Fruit fly (Drosophila melanogaster) whole organism, larva: Measurements from ENCODE around the gene SP.

Experiments
- noc ChIP-seq: fragments of 200-800 bp; sonication (Bioruptor generic); optimal IDR thresholded peaks from 3 replicates; lab custom pipeline; 2019; ENCODE audit warnings: missing biosample characterization, mild to moderate bottlenecking, missing genetic modification characterization, moderate library complexity

SP gene

DNA sequence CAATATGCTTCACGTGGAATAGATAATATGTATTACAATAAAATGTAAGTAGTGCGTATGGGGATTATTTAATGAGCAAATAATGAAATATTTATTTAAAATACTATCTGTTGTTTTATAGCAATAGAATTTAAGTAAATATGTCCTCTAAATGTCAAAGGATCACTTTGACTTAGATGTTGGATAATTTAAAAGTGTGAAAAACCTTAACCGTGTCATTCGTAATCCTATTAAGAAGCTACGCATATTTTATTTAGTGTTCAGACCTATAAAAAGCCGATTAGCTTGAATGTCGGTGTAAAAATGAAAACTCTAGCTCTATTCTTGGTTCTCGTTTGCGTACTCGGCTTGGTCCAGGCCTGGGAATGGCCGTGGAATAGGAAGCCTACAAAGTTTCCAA is at the start of gene SP:
Gene SP (plus strand): TSS at position 301 of the 400 bp plus-strand sequence.
- no peak for TF ChIP-seq noc (tag; lab: Kevin White, UChicago)

DNA sequence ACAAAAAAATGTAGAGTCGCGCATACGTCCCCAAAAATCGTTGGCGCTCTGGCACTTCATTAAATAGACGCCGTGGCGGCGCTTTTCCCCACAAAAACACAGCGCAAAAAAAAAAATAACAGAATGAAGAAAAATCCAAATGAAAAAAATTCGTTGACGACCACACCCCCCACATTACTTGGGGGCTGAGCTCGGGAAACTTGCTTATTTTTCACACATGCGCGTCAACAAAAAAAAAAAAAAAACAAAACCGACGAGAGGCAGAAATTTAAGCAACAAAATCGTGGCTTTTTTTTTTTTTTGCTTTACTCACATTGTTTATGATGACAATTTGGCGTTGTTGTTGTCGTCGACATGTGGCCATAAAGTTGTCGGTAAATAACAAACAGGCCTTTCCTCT is 49.6 kb upstream of the SP start:
- TF ChIP-seq noc (tag; lab: Kevin White, UChicago): no peak

- no peak for TF ChIP-seq noc (tag; lab: Kevin White, UChicago)
Observed at dm6 chr3L:13252952-13253478, 48.4 kb upstream of the SP start.

DNA sequence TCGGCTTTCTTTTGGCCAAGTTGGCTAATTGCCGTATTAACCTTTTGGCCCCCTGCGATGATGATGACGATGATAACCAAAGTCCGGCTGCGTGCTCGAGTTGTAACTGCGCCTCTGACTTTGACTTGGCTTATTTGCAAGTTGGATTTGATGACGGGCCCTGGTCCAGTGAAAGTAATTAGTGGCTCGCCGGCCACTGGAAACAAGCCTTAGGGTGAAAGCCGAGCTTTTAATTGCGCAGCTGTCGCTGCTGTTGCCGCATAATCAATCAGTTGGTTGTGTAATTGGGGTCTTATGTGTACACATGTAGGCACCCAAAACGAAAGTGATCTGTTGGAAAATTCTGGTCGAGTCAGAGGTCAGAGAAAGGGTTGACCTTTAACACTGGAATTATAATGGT is 47.2 kb upstream of the SP start:
- no peak for TF ChIP-seq noc (tag; lab: Kevin White, UChicago)

DNA sequence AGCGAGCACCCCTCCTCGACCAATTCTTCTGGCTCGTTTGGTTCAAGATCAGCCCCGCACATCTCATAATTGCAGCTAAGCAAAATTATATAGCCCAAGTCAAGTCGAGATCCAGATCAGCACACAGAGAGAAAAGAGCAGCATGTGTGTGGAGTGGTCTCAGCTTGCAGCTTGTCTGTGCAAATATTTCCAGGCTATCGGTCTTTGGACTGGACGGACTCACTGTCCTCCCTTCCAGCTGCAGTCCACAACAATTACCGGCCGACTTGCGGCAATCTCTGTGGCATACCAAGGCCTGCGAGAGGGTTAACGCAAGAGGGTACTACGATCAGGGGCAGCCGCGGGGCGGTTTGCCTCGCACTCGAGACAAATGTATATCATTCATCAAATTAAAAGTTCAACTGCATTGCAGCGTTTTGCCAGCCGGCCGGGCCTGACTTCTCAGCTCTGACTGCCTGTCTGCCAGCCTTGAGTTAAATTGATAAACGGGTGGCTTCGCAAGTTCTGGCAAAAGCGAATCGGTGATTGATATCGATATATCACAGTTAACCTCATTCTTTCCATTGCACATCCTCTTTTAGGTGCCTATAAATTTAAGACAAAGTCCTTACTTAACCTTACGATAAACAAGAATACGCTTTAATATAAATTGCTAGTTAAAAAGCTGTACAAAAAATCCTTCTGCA is 45.9 kb upstream of the SP start:
- TF ChIP-seq noc (tag; lab: Kevin White, UChicago): no peak

DNA sequence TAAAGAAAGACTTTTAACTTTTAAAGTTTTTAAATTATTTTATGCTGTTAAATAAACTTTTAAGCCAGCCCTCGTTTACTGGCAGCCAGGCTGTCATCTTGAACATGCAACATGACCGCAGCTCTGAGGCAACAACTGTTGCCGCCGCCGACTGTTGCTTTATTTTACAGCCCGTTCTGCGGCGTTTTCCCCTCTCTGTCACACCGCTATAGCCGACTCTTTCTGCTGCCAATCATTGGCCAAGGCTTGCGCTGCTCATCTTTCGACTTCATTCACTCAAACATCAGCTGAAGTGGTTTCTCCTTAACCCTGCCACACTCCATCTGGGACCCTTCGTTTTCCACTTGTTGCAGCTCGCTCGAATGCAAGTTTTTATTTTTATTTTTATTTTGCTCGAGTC is 45.3 kb upstream of the SP start:
- no peak for TF ChIP-seq noc (tag; lab: Kevin White, UChicago)

- TF ChIP-seq noc (tag; lab: Kevin White, UChicago): no peak
Observed at dm6 chr3L:13259617-13260016, 41.8 kb upstream of the SP start.

DNA sequence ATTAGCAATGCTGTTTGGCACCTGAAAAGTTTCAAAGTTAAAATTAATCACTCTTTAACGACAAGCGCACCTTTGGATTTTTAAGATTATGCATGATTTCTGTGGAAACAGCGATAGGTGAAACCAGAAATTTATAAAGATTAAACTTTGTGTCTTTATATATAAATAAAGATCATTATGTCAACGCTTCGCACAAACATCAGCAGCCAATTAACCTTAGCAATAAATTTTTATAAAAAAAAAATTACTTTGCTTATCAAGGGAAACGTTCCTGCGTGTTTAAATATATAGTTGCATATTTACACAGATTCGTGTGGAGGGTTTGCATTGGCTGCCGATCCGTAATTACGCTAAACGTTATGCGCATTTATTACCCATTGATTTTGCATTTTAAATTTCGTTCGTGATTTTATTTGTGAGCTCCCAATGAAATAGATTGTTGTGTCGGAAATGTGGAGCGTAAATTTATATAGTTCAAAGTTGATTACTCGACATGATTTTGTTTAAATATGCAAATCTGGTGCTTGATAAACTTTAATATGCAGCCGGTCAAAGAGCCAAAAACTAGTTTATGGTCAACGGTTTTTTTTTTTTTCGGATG is 40.6 kb upstream of the SP start:
- peak; percentile 11 for TF ChIP-seq noc (tag; lab: Kevin White, UChicago)

DNA sequence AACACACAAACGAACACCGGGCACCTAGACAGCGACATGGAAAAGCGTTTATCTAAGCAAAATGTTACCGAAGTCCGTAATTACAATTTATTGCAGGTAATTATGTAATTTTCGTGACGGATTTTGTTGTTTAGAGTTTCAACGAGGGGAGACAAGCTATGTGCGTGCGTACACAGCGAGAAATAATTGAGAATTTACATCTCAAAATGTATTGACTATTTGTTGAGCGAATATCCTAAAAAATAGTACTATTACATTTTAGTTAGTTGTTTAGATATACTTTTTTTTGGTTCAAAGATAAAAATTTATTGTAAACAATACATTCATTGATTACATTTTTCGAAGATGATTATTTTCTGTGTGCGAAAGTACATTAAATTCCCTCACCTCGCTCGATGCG is 39.2 kb upstream of the SP start:
- TF ChIP-seq noc (tag; lab: Kevin White, UChicago): no peak

DNA sequence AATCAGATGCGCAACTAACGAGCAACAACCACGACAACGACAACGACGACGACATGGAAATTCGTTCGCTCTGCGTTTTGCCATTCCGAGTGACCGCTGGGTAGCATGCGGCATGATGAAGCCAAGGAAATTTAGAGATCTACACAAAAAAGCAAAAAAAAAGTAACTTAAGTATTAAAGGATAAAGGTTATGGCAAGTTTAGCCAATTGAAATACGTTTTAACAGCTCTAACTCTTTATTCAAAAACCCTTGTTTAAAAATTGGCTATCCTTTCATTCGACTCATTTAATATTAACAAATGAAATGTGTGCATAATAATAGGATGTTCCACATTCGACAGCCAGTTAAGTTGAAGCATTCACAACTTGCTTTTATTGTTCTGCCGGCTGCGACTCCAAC is 37.6 kb upstream of the SP start:
- TF ChIP-seq noc (tag; lab: Kevin White, UChicago): no peak

dm6 chr3L:13266078-13266477 is 35.4 kb upstream of the SP start:
- TF ChIP-seq noc (tag; lab: Kevin White, UChicago): no peak

- no peak for TF ChIP-seq noc (tag; lab: Kevin White, UChicago)
Observed at dm6 chr3L:13267254-13267653, 34.2 kb upstream of the SP start.

DNA sequence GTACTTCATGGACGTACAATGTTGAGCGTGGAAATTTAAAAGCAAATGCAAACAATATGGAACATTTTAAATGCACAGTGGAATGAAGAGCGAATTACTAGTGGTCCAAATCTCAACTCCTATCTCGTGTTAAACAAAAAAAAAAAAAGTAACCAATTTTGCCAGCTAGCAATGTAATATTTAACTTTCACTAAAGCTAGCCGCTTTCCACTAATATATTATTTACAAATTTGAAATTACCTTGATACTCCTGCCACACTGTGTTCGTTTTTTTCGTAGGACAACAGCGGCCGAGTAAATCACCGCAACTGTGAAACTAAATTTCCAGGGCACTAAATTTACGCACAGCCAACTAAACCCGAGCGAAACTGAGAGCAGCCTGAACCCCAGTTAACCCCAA is 33.5 kb upstream of the SP start:
- no peak for TF ChIP-seq noc (tag; lab: Kevin White, UChicago)

DNA sequence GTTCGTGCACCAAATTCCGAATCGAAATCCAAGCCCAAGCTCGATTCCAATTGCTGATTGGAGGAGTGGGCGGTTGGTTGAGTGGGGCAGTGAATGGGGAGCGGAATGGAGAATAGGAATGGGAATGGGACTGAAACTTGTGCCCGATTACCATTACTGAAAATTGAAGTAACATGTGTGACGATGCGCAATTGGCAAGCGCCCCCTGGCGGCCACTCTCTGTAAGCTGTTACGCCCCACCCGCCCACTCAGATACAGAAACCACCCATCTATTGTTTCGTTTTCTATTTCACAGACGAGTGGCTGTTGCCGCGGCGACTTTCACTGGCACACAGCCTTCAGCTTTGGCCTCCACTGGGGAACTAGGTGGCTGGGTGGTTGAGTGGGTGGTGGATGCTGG is 30.2 kb upstream of the SP start:
- no peak for TF ChIP-seq noc (tag; lab: Kevin White, UChicago)

- no peak for TF ChIP-seq noc (tag; lab: Kevin White, UChicago)
Observed at dm6 chr3L:13282039-13282438, 19.4 kb upstream of the SP start.

- no peak for TF ChIP-seq noc (tag; lab: Kevin White, UChicago)
Observed at dm6 chr3L:13284308-13284707, 17.1 kb upstream of the SP start.

dm6 chr3L:13286640-13287039 is 14.8 kb upstream of the SP start:
- no peak for TF ChIP-seq noc (tag; lab: Kevin White, UChicago)
